Worm (Caenorhabditis elegans) whole organism, young adult: Measurements from ENCODE around the gene mrp-4.

Experiments used
- B0035.1 ChIP-seq: sonication (generic microtip); optimal IDR thresholded peaks from 2 replicates; lab custom pipeline; 2016; ENCODE audit warnings: missing genetic modification characterization, mild to moderate bottlenecking, missing compliant biosample characterization, missing genotype, missing genetic modification reagents
- F55B11.4 ChIP-seq: sonication (generic microtip); optimal IDR thresholded peaks from 2 replicates; lab custom pipeline; 2016; ENCODE audit warnings: missing compliant biosample characterization, missing genetic modification characterization, borderline replicate concordance; ENCODE audit not compliant: insufficient read depth
- hlh-26 ChIP-seq: fragments of 200-800 bp; sonication (Bioruptor generic); conservative IDR thresholded peaks from 2 replicates; pipeline ENCODE4 v1.3.6; 2022; ENCODE audit warnings: missing genetic modification reagents, missing genetic modification characterization, missing compliant biosample characterization
- sea-2 ChIP-seq: fragments of 200-800 bp; sonication (Bioruptor generic); IDR thresholded peaks from 2 replicates; pipeline ENCODE4 v1.3.6; 2022; ENCODE audit warnings: missing genetic modification characterization, missing compliant biosample characterization
- snpc-3.4 ChIP-seq: sonication (generic microtip); optimal IDR thresholded peaks from 2 replicates; lab custom pipeline; 2017; ENCODE audit warnings: missing genetic modification characterization, mild to moderate bottlenecking, missing compliant biosample characterization, antibody characterized with exemption, moderate library complexity, missing genotype, missing genetic modification reagents
- snpc-4 ChIP-seq, 5 experiments: fragments of 150-350 bp in 1 of 5; sonication (generic microtip) in 4 of 5; optimal IDR thresholded peaks; 2 replicates each; lab custom pipeline; 2014 to 2018; ENCODE audit warnings: missing genetic modification characterization in 5 of 5, missing biosample characterization in 3 of 5, antibody characterized with exemption in 2 of 5, mild to moderate bottlenecking in 2 of 5, missing compliant biosample characterization in 2 of 5, missing genotype in 2 of 5, moderate library complexity in 2 of 5, missing genetic modification reagents in 1 of 5
- tbx-9 ChIP-seq: sonication (generic microtip); optimal IDR thresholded peaks from 2 replicates; lab custom pipeline; 2016; ENCODE audit warnings: borderline replicate concordance, missing genetic modification characterization, inconsistent platforms, missing compliant biosample characterization
- zim-3 ChIP-seq: sonication (generic microtip); optimal IDR thresholded peaks from 2 replicates; lab custom pipeline; 2017; ENCODE audit warnings: mild to moderate bottlenecking, missing genetic modification characterization, moderate library complexity, missing compliant biosample characterization

ce11 chrX:9933291-9934008, 49.4 kb downstream of the mrp-4 start:
- TF ChIP-seq sea-2 (GFP tag; lab: Robert Waterston, UW), result no peak
- no peak for TF ChIP-seq zim-3 (tag; lab: Kevin White, UChicago)
- TF ChIP-seq snpc-3.4 (tag; lab: Kevin White, UChicago), result no peak
- TF ChIP-seq hlh-26 (GFP tag; lab: Robert Waterston, UW), result no peak
- no peak for TF ChIP-seq snpc-4 (GFP tag; optimal IDR thresholded peaks at IDR 0.05; lab: Kevin White, UChicago)
- no peak for TF ChIP-seq snpc-4 (tag; optimal IDR thresholded peaks at IDR 0.05; lab: Kevin White, UChicago)
- no peak for TF ChIP-seq tbx-9 (tag; lab: Kevin White, UChicago)
- no peak for TF ChIP-seq B0035.1 (tag; lab: Kevin White, UChicago)
- TF ChIP-seq F55B11.4 (tag; lab: Kevin White, UChicago), result no peak
